Worm (Caenorhabditis elegans): ENCODE data around the gene F36H12.10.

- TF ChIP-seq mdl-1 (tag; optimal IDR thresholded peaks at IDR 0.05) (no peak), zag-1 (tag; optimal IDR thresholded peaks at IDR 0.05) (no peak), elt-2 (tag; optimal IDR thresholded peaks at IDR 0.05) (no peak), ZK546.5 (tag; optimal IDR thresholded peaks at IDR 0.05) (no peak), ceh-16 (tag; optimal IDR thresholded peaks at IDR 0.05) (no peak)
These were observed 42.9 kb upstream of the F36H12.10 start, which contains the start of the genes ZK354.6 and msp-113 for ce11 chrIV:5297436-5298012.
